Fruit fly (Drosophila melanogaster) whole organism, embryonic: ENCODE data around the gene rgn.

Experiments
- Atf-2 ChIP-seq: fragments of 200-800 bp; sonication (Bioruptor generic); optimal IDR thresholded peaks from 2 replicates; lab custom pipeline; 2016; ENCODE audit warnings: missing biosample characterization, missing genetic modification characterization
- CG10321 ChIP-seq: fragments of 200-800 bp; sonication (Bioruptor generic); IDR thresholded peaks from 2 replicates; pipeline ENCODE4 v1.3.6; 2022; ENCODE audit warnings: missing biosample characterization, missing genetic modification characterization
- CG11093 ChIP-seq: fragments of 200-800 bp; sonication (Bioruptor generic); IDR thresholded peaks from 3 replicates; pipeline ENCODE4 v1.3.6; 2022; ENCODE audit warnings: missing biosample characterization, missing genetic modification characterization
- CG12942 ChIP-seq: fragments of 200-800 bp; sonication (Bioruptor generic); optimal IDR thresholded peaks from 3 replicates; lab custom pipeline; 2016; ENCODE audit warnings: missing biosample characterization, missing genetic modification characterization
- CG14965 ChIP-seq: fragments of 200-800 bp; sonication (Bioruptor generic); optimal IDR thresholded peaks from 2 replicates; lab custom pipeline; 2016; ENCODE audit warnings: missing biosample characterization, missing genetic modification characterization, borderline replicate concordance
- CG16813 ChIP-seq: fragments of 200-800 bp; sonication (Bioruptor generic); IDR thresholded peaks from 3 replicates; pipeline ENCODE4 v1.3.6; 2022; ENCODE audit warnings: missing biosample characterization, missing genetic modification characterization; ENCODE audit not compliant: partially characterized antibody
- CG17361 ChIP-seq: fragments of 200-800 bp; sonication (Bioruptor generic); IDR thresholded peaks from 3 replicates; pipeline ENCODE4 v1.3.6; 2022; ENCODE audit warnings: missing biosample characterization, missing genetic modification characterization
- CG31224 ChIP-seq: fragments of 200-800 bp; sonication (Bioruptor generic); IDR thresholded peaks from 2 replicates; pipeline ENCODE4 v1.3.6; 2022; ENCODE audit warnings: missing biosample characterization, missing genetic modification characterization
- CG31441 ChIP-seq: fragments of 200-800 bp; sonication (Bioruptor generic); IDR thresholded peaks from 2 replicates; pipeline ENCODE4 v1.3.6; 2022; ENCODE audit warnings: missing biosample characterization, missing genetic modification characterization
- CG33557 ChIP-seq: fragments of 200-800 bp; sonication (Bioruptor generic); optimal IDR thresholded peaks from 2 replicates; lab custom pipeline; 2019; ENCODE audit warnings: missing biosample characterization, mild to moderate bottlenecking, missing genetic modification characterization, moderate library complexity
- CG4730 ChIP-seq: fragments of 200-800 bp; sonication (Bioruptor generic); IDR thresholded peaks from 2 replicates; pipeline ENCODE4 v1.3.6; 2022; ENCODE audit warnings: missing biosample characterization, missing genetic modification characterization
- CG6813 ChIP-seq: fragments of 200-800 bp; sonication (Bioruptor generic); optimal IDR thresholded peaks from 2 replicates; lab custom pipeline; 2017; ENCODE audit warnings: missing biosample characterization, missing genetic modification characterization, mild to moderate bottlenecking, moderate library complexity, missing genetic modification reagents
- CG7372 ChIP-seq: fragments of 200-800 bp; sonication (Bioruptor generic); IDR thresholded peaks from 2 replicates; pipeline ENCODE4 v1.3.6; 2022; ENCODE audit warnings: missing biosample characterization, missing genetic modification characterization
- CG7786 ChIP-seq: fragments of 200-800 bp; sonication (Bioruptor generic); optimal IDR thresholded peaks from 2 replicates; lab custom pipeline; 2016; ENCODE audit warnings: missing biosample characterization, missing genetic modification characterization
- CG8765 ChIP-seq: fragments of 200-800 bp; sonication (Bioruptor generic); IDR thresholded peaks from 2 replicates; pipeline ENCODE4 v1.3.6; 2022; ENCODE audit warnings: missing biosample characterization, missing genetic modification characterization
- CG8944 ChIP-seq: fragments of 200-800 bp; sonication (Bioruptor generic); optimal IDR thresholded peaks from 3 replicates; lab custom pipeline; 2016; ENCODE audit warnings: missing biosample characterization, missing genetic modification characterization
- Chrac-16 ChIP-seq: fragments of 200-800 bp; sonication (Bioruptor generic); optimal IDR thresholded peaks from 3 replicates; lab custom pipeline; 2016; ENCODE audit warnings: missing biosample characterization, missing genetic modification characterization
- Deaf1 ChIP-seq: fragments of 200-800 bp; optimal IDR thresholded peaks from 3 replicates; lab custom pipeline; 2019; ENCODE audit warnings: missing biosample characterization, mild to moderate bottlenecking, missing genetic modification characterization, moderate library complexity
- E2f1 ChIP-seq: fragments of 200-800 bp; sonication (Bioruptor generic); IDR thresholded peaks from 2 replicates; pipeline ENCODE4 v1.3.6; 2022; ENCODE audit warnings: missing biosample characterization, missing genetic modification characterization
- Ets65A ChIP-seq: fragments of 200-800 bp; sonication (Bioruptor generic); peaks from one replicate; lab custom pipeline; 2016; ENCODE audit warnings: missing biosample characterization, missing genetic modification characterization
- HHEX ChIP-seq: fragments of 200-800 bp; sonication (Bioruptor generic); optimal IDR thresholded peaks from 3 replicates; lab custom pipeline; 2017; ENCODE audit warnings: missing biosample characterization, mild to moderate bottlenecking, missing genetic modification characterization, missing genetic modification reagents
- Lpt ChIP-seq: fragments of >200 bp; optimal IDR thresholded peaks from 2 replicates; lab custom pipeline; 2018; ENCODE audit warnings: missing biosample characterization, missing genetic modification characterization
- Max ChIP-seq: fragments of 200-800 bp; sonication (Bioruptor generic); optimal IDR thresholded peaks from 2 replicates; lab custom pipeline; 2016; ENCODE audit warnings: missing biosample characterization, mild to moderate bottlenecking, missing genetic modification characterization
- NC2α ChIP-seq: fragments of 200-800 bp; sonication (Bioruptor generic); optimal IDR thresholded peaks from 2 replicates; lab custom pipeline; 2016; ENCODE audit warnings: missing biosample characterization, missing genetic modification characterization
- NfI ChIP-seq: fragments of 200-800 bp; sonication (Bioruptor generic); optimal IDR thresholded peaks from 3 replicates; lab custom pipeline; 2018; ENCODE audit warnings: missing biosample characterization, mild to moderate bottlenecking, missing genetic modification characterization, moderate library complexity
- Ssrp ChIP-seq: fragments of 200-800 bp; sonication (Bioruptor generic); optimal IDR thresholded peaks from 2 replicates; lab custom pipeline; 2018; ENCODE audit warnings: missing biosample characterization, mild to moderate bottlenecking, missing genetic modification characterization, moderate library complexity
- Trl ChIP-seq, 3 experiments: fragments of >200 bp in 2 of 3; fragments of 200-800 bp in 1 of 3; sonication (Bioruptor generic) in 1 of 3; optimal IDR thresholded peaks; 2 replicates in 1 of 3; 3 replicates in 2 of 3; lab custom pipeline; 2016 to 2017; ENCODE audit warnings: missing biosample characterization in 1 of 3, missing genetic modification characterization in 1 of 3
- ato ChIP-seq: fragments of 200-800 bp; sonication (Bioruptor generic); IDR thresholded peaks from 2 replicates; pipeline ENCODE4 v1.3.6; 2022; ENCODE audit warnings: missing biosample characterization, missing genetic modification characterization; ENCODE audit not compliant: partially characterized antibody
- bbx ChIP-seq: fragments of 200-800 bp; sonication (Bioruptor generic); IDR thresholded peaks from 2 replicates; pipeline ENCODE4 v1.3.6; 2022; ENCODE audit warnings: missing biosample characterization, missing genetic modification characterization; ENCODE audit not compliant: partially characterized antibody
- cad ChIP-seq: fragments of >200 bp; optimal IDR thresholded peaks from 2 replicates; lab custom pipeline; 2017; ENCODE audit warnings: missing biosample characterization, missing genetic modification characterization
- cas ChIP-seq: fragments of 200-800 bp; sonication (Bioruptor generic); IDR thresholded peaks from 2 replicates; pipeline ENCODE4 v1.3.6; 2022; ENCODE audit warnings: missing biosample characterization, missing genetic modification characterization
- cg ChIP-seq: fragments of 200-800 bp; sonication (Bioruptor generic); optimal IDR thresholded peaks from 3 replicates; lab custom pipeline; 2019; ENCODE audit warnings: missing biosample characterization, mild to moderate bottlenecking, missing genetic modification characterization, moderate library complexity
- chn ChIP-seq: fragments of 200-800 bp; sonication (Bioruptor generic); optimal IDR thresholded peaks from 2 replicates; lab custom pipeline; 2016; ENCODE audit warnings: missing biosample characterization, missing genetic modification characterization
- dm ChIP-seq: fragments of 200-800 bp; sonication (Bioruptor generic); optimal IDR thresholded peaks from 3 replicates; lab custom pipeline; 2016; ENCODE audit warnings: missing biosample characterization, missing genetic modification characterization
- ems ChIP-seq: fragments of 200-800 bp; sonication (Bioruptor generic); optimal IDR thresholded peaks from 3 replicates; lab custom pipeline; 2016; ENCODE audit warnings: missing biosample characterization, missing genetic modification characterization
- fd102C ChIP-seq: fragments of 200-800 bp; sonication (Bioruptor generic); optimal IDR thresholded peaks from 2 replicates; lab custom pipeline; 2018; ENCODE audit warnings: missing biosample characterization, mild to moderate bottlenecking, missing genetic modification characterization, moderate library complexity
- fru ChIP-seq: fragments of >200 bp; optimal IDR thresholded peaks from 2 replicates; lab custom pipeline; 2017
- gcm ChIP-seq: fragments of 200-800 bp; sonication (Bioruptor generic); optimal IDR thresholded peaks from 2 replicates; lab custom pipeline; 2019; ENCODE audit warnings: missing biosample characterization, mild to moderate bottlenecking, missing genetic modification characterization, moderate library complexity
- hb ChIP-seq: fragments of 200-800 bp; sonication (Bioruptor generic); IDR thresholded peaks from 3 replicates; pipeline ENCODE4 v1.3.6; 2022; ENCODE audit warnings: missing biosample characterization, missing genetic modification characterization; ENCODE audit not compliant: partially characterized antibody
- hbn ChIP-seq: fragments of 200-800 bp; sonication (Bioruptor generic); IDR thresholded peaks from 2 replicates; pipeline ENCODE4 v1.3.6; 2022; ENCODE audit warnings: missing biosample characterization, missing genetic modification characterization; ENCODE audit not compliant: partially characterized antibody
- kni ChIP-seq: fragments of 200-800 bp; sonication (Bioruptor generic); optimal IDR thresholded peaks from 3 replicates; lab custom pipeline; 2017; ENCODE audit warnings: mild to moderate bottlenecking, missing biosample characterization, missing genetic modification reagents, missing genetic modification characterization
- lab ChIP-seq: fragments of 200-800 bp; sonication (Bioruptor generic); optimal IDR thresholded peaks from 3 replicates; lab custom pipeline; 2017; ENCODE audit warnings: missing biosample characterization, missing genetic modification characterization, mild to moderate bottlenecking, moderate library complexity, missing genetic modification reagents
- luna ChIP-seq: fragments of 200-800 bp; sonication (Bioruptor generic); optimal IDR thresholded peaks from 2 replicates; lab custom pipeline; 2016; ENCODE audit warnings: missing biosample characterization, missing genetic modification characterization
- org-1 ChIP-seq: fragments of 200-800 bp; sonication (Bioruptor generic); optimal IDR thresholded peaks from 2 replicates; lab custom pipeline; 2017; ENCODE audit warnings: missing biosample characterization, missing genetic modification characterization
- pfk ChIP-seq: fragments of 200-800 bp; sonication (Bioruptor generic); optimal IDR thresholded peaks from 2 replicates; lab custom pipeline; 2018; ENCODE audit warnings: missing biosample characterization, mild to moderate bottlenecking, missing genetic modification characterization, moderate library complexity
- phol ChIP-seq: fragments of 200-800 bp; sonication (Bioruptor generic); optimal IDR thresholded peaks from 3 replicates; lab custom pipeline; 2018; ENCODE audit warnings: missing biosample characterization, mild to moderate bottlenecking, missing genetic modification characterization, moderate library complexity
- sc ChIP-seq, 3 experiments: fragments of >200 bp in 2 of 3; fragments of 200-800 bp in 1 of 3; sonication (Bioruptor generic) in 1 of 3; optimal IDR thresholded peaks; 2 replicates in 2 of 3; 3 replicates in 1 of 3; lab custom pipeline; 2017; ENCODE audit warnings: mild to moderate bottlenecking in 1 of 3, missing biosample characterization in 1 of 3, missing genetic modification characterization in 1 of 3, missing genetic modification reagents in 1 of 3
- sisA ChIP-seq: fragments of 200-800 bp; sonication (Bioruptor generic); IDR thresholded peaks from 2 replicates; pipeline ENCODE4 v1.3.6; 2022; ENCODE audit warnings: missing biosample characterization, missing genetic modification characterization
- tgo ChIP-seq: fragments of 200-800 bp; sonication (Bioruptor generic); IDR thresholded peaks from 3 replicates; pipeline ENCODE4 v1.3.6; 2022; ENCODE audit warnings: missing biosample characterization, missing genetic modification characterization

The rgn gene

DNA sequence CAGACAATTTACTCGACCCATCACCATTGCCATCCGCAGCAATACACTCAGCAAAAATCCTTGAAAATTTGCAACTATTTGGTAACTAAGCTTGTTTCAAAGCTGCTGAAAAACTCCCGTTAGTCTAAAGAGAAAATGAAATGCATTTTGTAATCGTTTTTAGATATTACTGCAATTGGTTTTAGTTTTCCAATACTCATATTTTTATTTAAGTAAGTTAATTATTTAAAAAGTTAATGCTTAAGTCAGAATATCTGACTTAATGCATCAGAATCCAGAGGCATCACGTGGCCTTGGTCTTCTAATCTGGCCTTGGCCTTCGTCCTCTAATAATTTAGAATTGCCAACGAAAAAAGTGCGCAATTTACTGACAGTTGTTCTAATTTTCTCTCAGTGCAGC, 80.6 kb downstream of the rgn start (continued):
- TF ChIP-seq CG17361 (peak; percentile 73), cad (GFP tag; lab: Kevin White, UChicago) (no peak), luna (GFP tag; lab: Kevin White, UChicago) (no peak), org-1 (GFP tag; lab: Kevin White, UChicago) (no peak), gcm (GFP tag; lab: Kevin White, UChicago) (no peak), CG11093 (no peak), Ssrp (tag; lab: Kevin White, UChicago) (peak; percentile 32), phol (tag; lab: Kevin White, UChicago) (peak; percentile 58), CG31441 (GFP tag; lab: Robert Waterston, UW) (peak; percentile 49; the same call in 1 of the 2 replicates)

DNA sequence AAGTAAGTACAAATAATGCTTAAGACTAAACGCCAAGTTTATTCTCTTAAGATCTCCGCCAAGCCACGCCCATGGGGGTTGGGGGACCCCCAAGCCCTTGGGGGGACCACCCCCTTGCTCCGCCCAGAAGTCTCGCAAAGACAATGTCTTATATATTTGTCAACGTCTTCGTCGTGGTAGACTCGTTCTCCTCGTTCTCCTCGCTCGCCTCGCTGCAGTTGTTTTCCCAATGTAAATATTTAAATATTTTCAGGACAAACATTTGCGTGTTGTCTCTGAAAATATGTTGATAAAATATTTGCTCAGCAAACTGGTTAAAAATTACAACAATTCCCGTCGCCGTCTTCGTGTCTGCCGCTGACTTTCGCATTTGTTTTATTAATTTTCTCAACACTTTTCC, 81.9 kb downstream of the rgn start:
- peak; percentile 67 for TF ChIP-seq kni
- TF ChIP-seq ems (GFP tag; lab: Kevin White, UChicago) = peak; percentile 28
- TF ChIP-seq Ets65A (GFP tag; lab: Kevin White, UChicago) = no peak
- TF ChIP-seq Trl (optimal IDR thresholded peaks at IDR 0.05; lab: Kevin White, UChicago) = no peak
- peak; percentile 63 for TF ChIP-seq Trl (GFP tag; optimal IDR thresholded peaks at IDR 0.05; lab: Kevin White, UChicago)
- TF ChIP-seq bbx (GFP tag; lab: Robert Waterston, UW) = no peak
- TF ChIP-seq Chrac-16 (GFP tag; lab: Kevin White, UChicago) = no peak
- TF ChIP-seq fru = no peak
- TF ChIP-seq hbn = no peak
- no peak for TF ChIP-seq CG10321
- TF ChIP-seq CG31224 (GFP tag; lab: Robert Waterston, UW) = no peak
- TF ChIP-seq CG14965 (GFP tag; lab: Kevin White, UChicago) = peak; percentile 6
- TF ChIP-seq HHEX = peak; percentile 64
- TF ChIP-seq ato (GFP tag; lab: Robert Waterston, UW) = no peak
- peak; percentile 3 for TF ChIP-seq NfI
- TF ChIP-seq dm (GFP tag; lab: Kevin White, UChicago) = peak; percentile 4
- TF ChIP-seq CG7372 (GFP tag; lab: Robert Waterston, UW) = peak; percentile 32; the same call in 1 of the 2 replicates
- TF ChIP-seq CG33557 (GFP tag; lab: Kevin White, UChicago) = peak; percentile 94
- TF ChIP-seq lab (GFP tag; lab: Kevin White, UChicago) = peak; percentile 55
- TF ChIP-seq CG7786 (GFP tag; lab: Kevin White, UChicago) = peak; percentile 5
- peak; percentile 35; the same call in 1 of the 2 replicates for TF ChIP-seq E2f1 (GFP tag; lab: Robert Waterston, UW)
- TF ChIP-seq cas (GFP tag; lab: Robert Waterston, UW) = no peak
- peak; percentile 15 for TF ChIP-seq chn (GFP tag; lab: Kevin White, UChicago)
- TF ChIP-seq sc (optimal IDR thresholded peaks at IDR 0.05; lab: Kevin White, UChicago) = no peak
- TF ChIP-seq sc (GFP tag; optimal IDR thresholded peaks at IDR 0.05; lab: Kevin White, UChicago) = peak; percentile 89
- TF ChIP-seq CG8944 = peak; percentile 8
- peak; percentile 19 for TF ChIP-seq Max
- peak; percentile 87 for TF ChIP-seq CG17361
- no peak for TF ChIP-seq CG4730 (GFP tag; lab: Robert Waterston, UW)
- TF ChIP-seq NC2α (GFP tag; lab: Kevin White, UChicago) = peak; percentile 73
- TF ChIP-seq tgo (GFP tag; lab: Robert Waterston, UW) = no peak
- no peak for TF ChIP-seq cg
- TF ChIP-seq Deaf1 (tag; lab: Kevin White, UChicago) = no peak
- no peak for TF ChIP-seq sisA (GFP tag; lab: Robert Waterston, UW)
- peak; percentile 100 for TF ChIP-seq fd102C (GFP tag; lab: Kevin White, UChicago)
- TF ChIP-seq hb = no peak
- peak; percentile 25 for TF ChIP-seq CG12942 (GFP tag; lab: Kevin White, UChicago)
- TF ChIP-seq Lpt = no peak
- no peak for TF ChIP-seq CG16813 (GFP tag; lab: Robert Waterston, UW)
- 0 out of 2 replicates have a peak, but pooled peaks have one; percentile 32 for TF ChIP-seq CG8765 (GFP tag; lab: Robert Waterston, UW)
- TF ChIP-seq CG6813 (GFP tag; lab: Kevin White, UChicago) = peak; percentile 95
- TF ChIP-seq Atf-2 = peak; percentile 43
- TF ChIP-seq pfk (GFP tag; lab: Kevin White, UChicago) = peak; percentile 18
